Worm (Caenorhabditis elegans) whole organism, young adult: ENCODE results near the gene F26C11.4.

ENCODE experiments used
- B0019.2 ChIP-seq: fragments of 200-800 bp; sonication (Bioruptor generic); conservative IDR thresholded peaks from 2 replicates; pipeline ENCODE4 v1.3.6; 2022; ENCODE audit warnings: missing genetic modification reagents, missing genetic modification characterization, missing compliant biosample characterization
- K11D2.4 ChIP-seq: fragments of 200-800 bp; sonication (Bioruptor generic); IDR thresholded peaks from 2 replicates; pipeline ENCODE4 v1.3.6; 2022; ENCODE audit warnings: missing genetic modification reagents, missing genetic modification characterization, missing compliant biosample characterization
- efl-1 ChIP-seq: fragments of 150-350 bp; optimal IDR thresholded peaks from 2 replicates; lab custom pipeline; 2014; ENCODE audit warnings: missing biosample characterization, missing genetic modification reagents, missing genetic modification characterization
- rec-8 ChIP-seq, 2 experiments: sonication (generic microtip); optimal IDR thresholded peaks; 2 replicates each; lab custom pipeline; 2016; ENCODE audit warnings: mild to moderate bottlenecking in 2 of 2, missing genetic modification characterization in 2 of 2, missing genetic modification reagents in 2 of 2, missing genotype in 2 of 2, missing biosample characterization in 1 of 2, missing compliant biosample characterization in 1 of 2, moderate library complexity in 1 of 2

ce11 chrII:9868698-9869097 lies 47.4 kb downstream of the F26C11.4 start, which contains the start of gene old-1:
- TF ChIP-seq rec-8 (tag; optimal IDR thresholded peaks at IDR 0.05; lab: Kevin White, UChicago): no peak
- TF ChIP-seq K11D2.4 (GFP tag; lab: Robert Waterston, UW): no peak
- TF ChIP-seq B0019.2 (GFP tag; lab: Robert Waterston, UW): no peak
- TF ChIP-seq efl-1 (GFP tag; lab: Kevin White, UChicago): no peak
